Worm (Caenorhabditis elegans): ENCODE measurements around the gene abcf-3.

abcf-3 gene

ce11 chrIII:6137431-6137830 is 35.8 kb upstream of the abcf-3 start:
- TF ChIP-seq egl-27 (tag; optimal IDR thresholded peaks at IDR 0.05) = peak in 1 of 2 experiments; percentile 48
- TF ChIP-seq isw-1 (GFP tag; IDR thresholded peaks at IDR 0.05) = peak; percentile 47; the same call in 1 of the 2 replicates
- TF ChIP-seq nhr-71 (tag; optimal IDR thresholded peaks at IDR 0.05) = peak; percentile 89
- TF ChIP-seq sup-37 (GFP tag; optimal IDR thresholded peaks at IDR 0.05) = no peak
- TF ChIP-seq nhr-28 (tag; optimal IDR thresholded peaks at IDR 0.05) = no peak
- TF ChIP-seq fkh-4 (tag; optimal IDR thresholded peaks at IDR 0.05; ENCODE audit: borderline replicate concordance) = no peak
- TF ChIP-seq lin-14 (GFP tag; optimal IDR thresholded peaks at IDR 0.05) = peak; percentile 98
- peak; percentile 55 for TF ChIP-seq ceh-8 (GFP tag; optimal IDR thresholded peaks at IDR 0.05)
- no peak for TF ChIP-seq ceh-63 (GFP tag; optimal IDR thresholded peaks at IDR 0.05)
- peak; percentile 44 for TF ChIP-seq nhr-19 (GFP tag; conservative IDR thresholded peaks at IDR 0.05)
- TF ChIP-seq dpl-1 (GFP tag; optimal IDR thresholded peaks at IDR 0.05) = peak in 2 of 3 experiments; percentile 17 to 29
- TF ChIP-seq ceh-82 (tag; optimal IDR thresholded peaks at IDR 0.05) = peak; percentile 3 to 82 (median 78)
- no peak for TF ChIP-seq nhr-76 (tag; optimal IDR thresholded peaks at IDR 0.05)
- TF ChIP-seq hlh-17 (GFP tag; optimal IDR thresholded peaks at IDR 0.05; ENCODE audit: borderline replicate concordance) = no peak
- TF ChIP-seq C04F5.9 (tag; optimal IDR thresholded peaks at IDR 0.05) = no peak
- peak; percentile 3 for TF ChIP-seq jun-1 (tag; optimal IDR thresholded peaks at IDR 0.05)
- TF ChIP-seq lin-39 (tag; optimal IDR thresholded peaks at IDR 0.05) = no peak
- TF ChIP-seq zip-4 (GFP tag; optimal IDR thresholded peaks at IDR 0.05) = peak; percentile 27
- TF ChIP-seq nhr-47 (tag; optimal IDR thresholded peaks at IDR 0.05) = peak; percentile 69
- peak in 1 of 2 experiments; percentile 57 for TF ChIP-seq mdl-1 (tag; optimal IDR thresholded peaks at IDR 0.05)
- TF ChIP-seq swsn-7 (tag; optimal IDR thresholded peaks at IDR 0.05) = peak; percentile 77
- peak; percentile 65 for TF ChIP-seq lin-13 (GFP tag; optimal IDR thresholded peaks at IDR 0.05)
- no peak for TF ChIP-seq elt-2 (tag; optimal IDR thresholded peaks at IDR 0.05)
- TF ChIP-seq rnt-1 (tag; optimal IDR thresholded peaks at IDR 0.05) = peak; percentile 71
- TF ChIP-seq irx-1 (tag; optimal IDR thresholded peaks at IDR 0.05) = peak; percentile 57
- no peak for TF ChIP-seq pqm-1 (tag; optimal IDR thresholded peaks at IDR 0.05)
- TF ChIP-seq snu-23 (GFP tag; optimal IDR thresholded peaks at IDR 0.05) = peak; percentile 71
- TF ChIP-seq ets-5 (GFP tag; IDR thresholded peaks at IDR 0.05) = no peak
- no peak for TF ChIP-seq efl-3 (GFP tag; optimal IDR thresholded peaks at IDR 0.05)
- peak; percentile 22 for TF ChIP-seq nhr-20 (tag; optimal IDR thresholded peaks at IDR 0.05)
- peak in 1 of 2 experiments; percentile 53 for TF ChIP-seq lin-35 (GFP tag; optimal IDR thresholded peaks at IDR 0.05)
- TF ChIP-seq C16A3.4 (tag; optimal IDR thresholded peaks at IDR 0.05) = no peak
- no peak for TF ChIP-seq zag-1 (tag; optimal IDR thresholded peaks at IDR 0.05)
- peak; percentile 96 for TF ChIP-seq fkh-10 (GFP tag; optimal IDR thresholded peaks at IDR 0.05)
- TF ChIP-seq aly-2 (tag; optimal IDR thresholded peaks at IDR 0.05) = no peak
- TF ChIP-seq xbp-1 (tag; optimal IDR thresholded peaks at IDR 0.05) = peak; percentile 63
- no peak for TF ChIP-seq skn-1 (tag; optimal IDR thresholded peaks at IDR 0.05)
- peak; percentile 68 for TF ChIP-seq mep-1 (tag; optimal IDR thresholded peaks at IDR 0.05)
- peak; percentile 59 for TF ChIP-seq ces-1 (GFP tag; optimal IDR thresholded peaks at IDR 0.05)
- no peak for TF ChIP-seq nhr-77 (tag; optimal IDR thresholded peaks at IDR 0.05)
- TF ChIP-seq tbx-2 (tag; optimal IDR thresholded peaks at IDR 0.05) = peak; percentile 77
- TF ChIP-seq unc-86 (tag; optimal IDR thresholded peaks at IDR 0.05) = peak; percentile 87
- TF ChIP-seq aha-1 (tag; optimal IDR thresholded peaks at IDR 0.05) = no peak
- TF ChIP-seq ztf-4 (tag; optimal IDR thresholded peaks at IDR 0.05) = peak; percentile 65
- no peak for TF ChIP-seq ceh-90 (tag; optimal IDR thresholded peaks at IDR 0.05)
- peak; percentile 70 to 72 for TF ChIP-seq lsy-2 (tag; optimal IDR thresholded peaks at IDR 0.05)
- no peak for TF ChIP-seq nhr-90 (tag; optimal IDR thresholded peaks at IDR 0.05; ENCODE audit: poor library complexity)
- TF ChIP-seq mab-9 (GFP tag; IDR thresholded peaks at IDR 0.05) = 0 out of 2 replicates have a peak, but pooled peaks have one; percentile 31
- TF ChIP-seq C34B4.2 (tag; optimal IDR thresholded peaks at IDR 0.05) = no peak
- TF ChIP-seq nhr-85 (tag) = no peak
- no peak for TF ChIP-seq F16B12.6 (tag; optimal IDR thresholded peaks at IDR 0.05)
- TF ChIP-seq unc-30 (tag; optimal IDR thresholded peaks at IDR 0.05) = no peak
- TF ChIP-seq fos-1 (tag; optimal IDR thresholded peaks at IDR 0.05) = peak; percentile 5
